Fruit fly (Drosophila melanogaster) S2 (cell line): Measurements from ENCODE around the gene Mybbp1A.

ENCODE experiments used
- CG8478 ChIP-seq: fragments of >200 bp; optimal IDR thresholded peaks from 2 replicates; lab custom pipeline; 2018
- CTCF ChIP-seq, 2 experiments: fragments of >200 bp; optimal IDR thresholded peaks; 2 replicates each; lab custom pipeline; 2018

dm6 chrX:610048-610447 is 19.5 kb upstream of the Mybbp1A start:
- TF ChIP-seq CTCF (optimal IDR thresholded peaks at IDR 0.05; lab: Kevin White, UChicago) (no peak), CG8478 (lab: Kevin White, UChicago) (no peak)
